Fruit fly (Drosophila melanogaster) whole organism, embryonic: Measurements from ENCODE around the gene mmy.
A peak's percentile ranks its signal among the peaks of the same experiment; 100 is the strongest.

Experiments used
- Abd-B ChIP-seq: fragments of 200-800 bp; sonication (Bioruptor generic); optimal IDR thresholded peaks from 2 replicates; lab custom pipeline; 2018; ENCODE audit warnings: missing biosample characterization, mild to moderate bottlenecking, missing genetic modification characterization, moderate library complexity
- Antp ChIP-seq: fragments of 200-800 bp; sonication (Bioruptor generic); optimal IDR thresholded peaks from 3 replicates; lab custom pipeline; 2016; ENCODE audit warnings: missing biosample characterization, missing genetic modification characterization
- B-H2 ChIP-seq: fragments of 200-800 bp; sonication (Bioruptor generic); optimal IDR thresholded peaks from 2 replicates; lab custom pipeline; 2018; ENCODE audit warnings: missing biosample characterization, mild to moderate bottlenecking, missing genetic modification characterization
- CG11093 ChIP-seq: fragments of 200-800 bp; sonication (Bioruptor generic); IDR thresholded peaks from 3 replicates; pipeline ENCODE4 v1.3.6; 2022; ENCODE audit warnings: missing biosample characterization, missing genetic modification characterization
- CG1233 ChIP-seq: fragments of 200-800 bp; sonication (Bioruptor generic); optimal IDR thresholded peaks from 4 replicates; lab custom pipeline; 2018; ENCODE audit warnings: missing biosample characterization, mild to moderate bottlenecking, missing genetic modification characterization
- CG12942 ChIP-seq: fragments of 200-800 bp; sonication (Bioruptor generic); optimal IDR thresholded peaks from 3 replicates; lab custom pipeline; 2016; ENCODE audit warnings: missing biosample characterization, missing genetic modification characterization
- CG14860 ChIP-seq: fragments of 200-800 bp; sonication (Bioruptor generic); IDR thresholded peaks from 3 replicates; pipeline ENCODE4 v1.3.6; 2022; ENCODE audit warnings: missing biosample characterization, missing genetic modification characterization; ENCODE audit not compliant: partially characterized antibody
- CG15011 ChIP-seq: fragments of 200-800 bp; sonication (Bioruptor generic); optimal IDR thresholded peaks from 3 replicates; lab custom pipeline; 2018; ENCODE audit warnings: missing biosample characterization, mild to moderate bottlenecking, missing genetic modification characterization
- CG1529 ChIP-seq: fragments of 200-800 bp; sonication (Bioruptor generic); optimal IDR thresholded peaks from 3 replicates; lab custom pipeline; 2018; ENCODE audit warnings: missing biosample characterization, missing genetic modification characterization
- CG17361 ChIP-seq: fragments of 200-800 bp; sonication (Bioruptor generic); IDR thresholded peaks from 3 replicates; pipeline ENCODE4 v1.3.6; 2022; ENCODE audit warnings: missing biosample characterization, missing genetic modification characterization
- CG31388 ChIP-seq: fragments of 200-800 bp; sonication (Bioruptor generic); optimal IDR thresholded peaks from 2 replicates; lab custom pipeline; 2016; ENCODE audit warnings: missing biosample characterization, missing genetic modification characterization
- CG31441 ChIP-seq: fragments of 200-800 bp; sonication (Bioruptor generic); IDR thresholded peaks from 2 replicates; pipeline ENCODE4 v1.3.6; 2022; ENCODE audit warnings: missing biosample characterization, missing genetic modification characterization
- CG33557 ChIP-seq: fragments of 200-800 bp; sonication (Bioruptor generic); optimal IDR thresholded peaks from 2 replicates; lab custom pipeline; 2019; ENCODE audit warnings: missing biosample characterization, mild to moderate bottlenecking, missing genetic modification characterization, moderate library complexity
- CG34422 ChIP-seq: fragments of 200-800 bp; sonication (Bioruptor generic); IDR thresholded peaks from 3 replicates; pipeline ENCODE4 v1.3.6; 2022; ENCODE audit warnings: missing biosample characterization, missing genetic modification characterization
- CG8290 ChIP-seq, 3 experiments: fragments of 200-800 bp; sonication (Bioruptor generic); optimal IDR thresholded peaks; 2 replicates each; lab custom pipeline; 2016 to 2019; ENCODE audit warnings: missing biosample characterization in 3 of 3, missing genetic modification characterization in 3 of 3, mild to moderate bottlenecking in 2 of 3, moderate library complexity in 1 of 3
- CG8924 ChIP-seq: fragments of 200-800 bp; optimal IDR thresholded peaks from 3 replicates; lab custom pipeline; 2019; ENCODE audit warnings: missing biosample characterization, mild to moderate bottlenecking, missing genetic modification characterization, moderate library complexity
- CG9609 ChIP-seq: fragments of 200-800 bp; sonication (Bioruptor generic); optimal IDR thresholded peaks from 3 replicates; lab custom pipeline; 2016; ENCODE audit warnings: missing biosample characterization, missing genetic modification characterization
- CoRest ChIP-seq: fragments of 200-800 bp; sonication (Bioruptor generic); optimal IDR thresholded peaks from 3 replicates; lab custom pipeline; 2018; ENCODE audit warnings: missing biosample characterization, mild to moderate bottlenecking, missing genetic modification characterization, moderate library complexity
- Dbx ChIP-seq: fragments of 200-800 bp; sonication (Bioruptor generic); IDR thresholded peaks from 3 replicates; pipeline ENCODE4 v1.3.6; 2022; ENCODE audit warnings: missing biosample characterization, missing genetic modification characterization
- Doc3 ChIP-seq: fragments of 200-800 bp; sonication (Bioruptor generic); IDR thresholded peaks from 3 replicates; pipeline ENCODE4 v1.3.6; 2022; ENCODE audit warnings: missing biosample characterization, missing genetic modification characterization; ENCODE audit not compliant: partially characterized antibody
- E2f1 ChIP-seq: fragments of 200-800 bp; sonication (Bioruptor generic); IDR thresholded peaks from 2 replicates; pipeline ENCODE4 v1.3.6; 2022; ENCODE audit warnings: missing biosample characterization, missing genetic modification characterization
- E2f2 ChIP-seq: fragments of 200-800 bp; sonication (Bioruptor generic); IDR thresholded peaks from 2 replicates; pipeline ENCODE4 v1.3.6; 2022; ENCODE audit warnings: missing biosample characterization, missing genetic modification characterization
- Ets97D ChIP-seq: fragments of 200-800 bp; sonication (Bioruptor generic); optimal IDR thresholded peaks from 3 replicates; lab custom pipeline; 2016; ENCODE audit warnings: missing biosample characterization, missing genetic modification characterization
- H15 ChIP-seq: fragments of 200-800 bp; sonication (Bioruptor generic); IDR thresholded peaks from 3 replicates; pipeline ENCODE4 v1.3.6; 2022; ENCODE audit warnings: missing biosample characterization, missing genetic modification characterization
- HLH3B ChIP-seq: fragments of 200-800 bp; sonication (Bioruptor generic); IDR thresholded peaks from 2 replicates; pipeline ENCODE4 v1.3.6; 2022; ENCODE audit warnings: missing biosample characterization, missing genetic modification characterization
- HLHmδ ChIP-seq: fragments of 200-800 bp; sonication (Bioruptor generic); optimal IDR thresholded peaks from 2 replicates; lab custom pipeline; 2018; ENCODE audit warnings: missing biosample characterization, mild to moderate bottlenecking, missing genetic modification characterization, moderate library complexity
- Lim3 ChIP-seq: fragments of 200-800 bp; sonication (Bioruptor generic); IDR thresholded peaks from 2 replicates; pipeline ENCODE4 v1.3.6; 2022; ENCODE audit warnings: missing biosample characterization, missing genetic modification characterization
- MESR4 ChIP-seq: fragments of 200-800 bp; sonication (Bioruptor generic); optimal IDR thresholded peaks from 2 replicates; lab custom pipeline; 2018; ENCODE audit warnings: missing biosample characterization, mild to moderate bottlenecking, missing genetic modification characterization, moderate library complexity
- Nf-YB ChIP-seq: fragments of 200-800 bp; sonication (Bioruptor generic); optimal IDR thresholded peaks from 3 replicates; lab custom pipeline; 2019; ENCODE audit warnings: missing biosample characterization, mild to moderate bottlenecking, missing genetic modification characterization, moderate library complexity
- PHDP ChIP-seq: fragments of 200-800 bp; sonication (Bioruptor generic); optimal IDR thresholded peaks from 3 replicates; lab custom pipeline; 2018; ENCODE audit warnings: missing biosample characterization, mild to moderate bottlenecking, missing genetic modification characterization, moderate library complexity
- Tbp ChIP-seq: fragments of >200 bp; optimal IDR thresholded peaks from 2 replicates; lab custom pipeline; 2018; ENCODE audit warnings: missing biosample characterization, missing genetic modification characterization
- Usf ChIP-seq: fragments of 200-800 bp; sonication (Bioruptor generic); optimal IDR thresholded peaks from 2 replicates; lab custom pipeline; 2017; ENCODE audit warnings: missing genotype, missing biosample characterization, missing genetic modification characterization
- abd-A ChIP-seq: fragments of 200-800 bp; sonication (Bioruptor generic); optimal IDR thresholded peaks from 3 replicates; lab custom pipeline; 2019; ENCODE audit warnings: missing biosample characterization, mild to moderate bottlenecking, missing genetic modification characterization, moderate library complexity
- aop ChIP-seq: fragments of 200-800 bp; sonication (Bioruptor generic); IDR thresholded peaks from 2 replicates; pipeline ENCODE4 v1.3.6; 2022; ENCODE audit warnings: missing biosample characterization, missing genetic modification characterization
- caup ChIP-seq: fragments of 200-800 bp; sonication (Bioruptor generic); optimal IDR thresholded peaks from 3 replicates; lab custom pipeline; 2017; ENCODE audit warnings: missing biosample characterization, mild to moderate bottlenecking, missing genetic modification characterization, moderate library complexity; ENCODE audit not compliant: severe bottlenecking
- dan ChIP-seq: fragments of 200-800 bp; sonication (Bioruptor generic); IDR thresholded peaks from 2 replicates; pipeline ENCODE4 v1.3.6; 2022; ENCODE audit warnings: missing biosample characterization, missing genetic modification characterization
- dysf ChIP-seq: fragments of 200-800 bp; sonication (Bioruptor generic); IDR thresholded peaks from 3 replicates; pipeline ENCODE4 v1.3.6; 2022; ENCODE audit warnings: missing biosample characterization, missing genetic modification characterization
- fd96Cb ChIP-seq: fragments of 200-800 bp; sonication (Bioruptor generic); optimal IDR thresholded peaks from 2 replicates; lab custom pipeline; 2018; ENCODE audit warnings: missing biosample characterization, mild to moderate bottlenecking, missing genetic modification characterization, moderate library complexity
- hb ChIP-seq: fragments of 200-800 bp; sonication (Bioruptor generic); IDR thresholded peaks from 3 replicates; pipeline ENCODE4 v1.3.6; 2022; ENCODE audit warnings: missing biosample characterization, missing genetic modification characterization; ENCODE audit not compliant: partially characterized antibody
- insv ChIP-seq, 2 experiments: fragments of 200-800 bp; sonication (Bioruptor generic); optimal IDR thresholded peaks; 3 replicates each; lab custom pipeline; 2016 to 2018; ENCODE audit warnings: missing biosample characterization in 2 of 2, missing genetic modification characterization in 2 of 2
- kni ChIP-seq: fragments of 200-800 bp; sonication (Bioruptor generic); optimal IDR thresholded peaks from 3 replicates; lab custom pipeline; 2017; ENCODE audit warnings: mild to moderate bottlenecking, missing biosample characterization, missing genetic modification reagents, missing genetic modification characterization
- maf-S ChIP-seq: fragments of 200-800 bp; sonication (Bioruptor generic); optimal IDR thresholded peaks from 2 replicates; lab custom pipeline; 2016; ENCODE audit warnings: missing biosample characterization, missing genetic modification characterization
- nom ChIP-seq: fragments of 200-800 bp; sonication (Bioruptor generic); optimal IDR thresholded peaks from 2 replicates; lab custom pipeline; 2017; ENCODE audit warnings: missing biosample characterization, missing genetic modification characterization, mild to moderate bottlenecking, moderate library complexity, missing genetic modification reagents
- rib ChIP-seq: fragments of 200-800 bp; sonication (Bioruptor generic); IDR thresholded peaks from 2 replicates; pipeline ENCODE4 v1.3.6; 2022; ENCODE audit warnings: missing biosample characterization, missing genetic modification characterization
- scrt ChIP-seq: fragments of 200-800 bp; sonication (Bioruptor generic); optimal IDR thresholded peaks from 2 replicates; lab custom pipeline; 2018; ENCODE audit warnings: missing biosample characterization, mild to moderate bottlenecking, missing genetic modification characterization, moderate library complexity
- sens ChIP-seq: fragments of 200-800 bp; sonication (Bioruptor generic); peaks from one replicate; lab custom pipeline; 2016; ENCODE audit warnings: missing biosample characterization, missing genetic modification characterization
- shn ChIP-seq: fragments of 200-800 bp; sonication (Bioruptor generic); optimal IDR thresholded peaks from 3 replicates; lab custom pipeline; 2016; ENCODE audit warnings: missing biosample characterization, missing genetic modification characterization
- stwl ChIP-seq: fragments of 200-800 bp; sonication (Bioruptor generic); optimal IDR thresholded peaks from 3 replicates; lab custom pipeline; 2018; ENCODE audit warnings: missing biosample characterization, mild to moderate bottlenecking, missing genetic modification characterization, moderate library complexity
- tio ChIP-seq: fragments of 200-800 bp; sonication (Bioruptor generic); optimal IDR thresholded peaks from 2 replicates; lab custom pipeline; 2017; ENCODE audit warnings: missing biosample characterization, missing genetic modification characterization, inconsistent platforms

mmy gene

dm6 chr2L:6479226-6479906, 5.7 kb upstream of the mmy start (continued):
- TF ChIP-seq tio (GFP tag; lab: Kevin White, UChicago) (no peak), CG33557 (peak; percentile 33), fd96Cb (tag; lab: Kevin White, UChicago) (no peak), CG8924 (peak; percentile 97), CG9609 (GFP tag; lab: Kevin White, UChicago) (no peak), MESR4 (no peak), Antp (GFP tag; lab: Kevin White, UChicago) (no peak), shn (no peak), Tbp (GFP tag; lab: Kevin White, UChicago) (no peak), caup (peak; percentile 77), CG11093 (no peak), Usf (GFP tag; lab: Kevin White, UChicago) (no peak), aop (GFP tag; lab: Robert Waterston, UW) (no peak), hb (GFP tag; lab: Robert Waterston, UW) (no peak), E2f2 (GFP tag; lab: Robert Waterston, UW) (peak; percentile 27), H15 (no peak), dysf (GFP tag; lab: Robert Waterston, UW) (peak; percentile 21; the same call in 1 of the 3 replicates), E2f1 (GFP tag; lab: Robert Waterston, UW) (no peak), dan (GFP tag; lab: Robert Waterston, UW) (no peak), insv (GFP tag; optimal IDR thresholded peaks at IDR 0.05; lab: Kevin White, UChicago) (peak in 1 of 2 experiments; percentile 28), sens (GFP tag; lab: Kevin White, UChicago) (peak; percentile 94), CG12942 (GFP tag; lab: Kevin White, UChicago) (no peak), kni (GFP tag; lab: Kevin White, UChicago) (peak; percentile 70), CG17361 (GFP tag; lab: Robert Waterston, UW) (peak; percentile 9; the same call in 1 of the 3 replicates), CG8290 (GFP tag; optimal IDR thresholded peaks at IDR 0.05; lab: Kevin White, UChicago) (no peak), CG8290 (tag; optimal IDR thresholded peaks at IDR 0.05; lab: Kevin White, UChicago) (peak; percentile 46 to 83), nom (GFP tag; lab: Kevin White, UChicago) (peak; percentile 47), scrt (GFP tag; lab: Kevin White, UChicago) (peak; percentile 97), CG1233 (peak; percentile 63), abd-A (tag; lab: Kevin White, UChicago) (peak; percentile 62), HLHmδ (peak; percentile 34), B-H2 (GFP tag; lab: Kevin White, UChicago) (peak; percentile 51), CG14860 (GFP tag; lab: Robert Waterston, UW) (no peak), rib (GFP tag; lab: Robert Waterston, UW) (no peak), HLH3B (GFP tag; lab: Robert Waterston, UW) (no peak), CG34422 (GFP tag; lab: Robert Waterston, UW) (peak; percentile 14; the same call in 1 of the 3 replicates), CG31388 (no peak), stwl (tag; lab: Kevin White, UChicago) (peak; percentile 33), Abd-B (GFP tag; lab: Kevin White, UChicago) (no peak), Lim3 (GFP tag; lab: Robert Waterston, UW) (no peak), CG31441 (0 out of 2 replicates have a peak, but pooled peaks have one; percentile 19), Doc3 (GFP tag; lab: Robert Waterston, UW) (no peak), CG1529 (GFP tag; lab: Kevin White, UChicago) (peak; percentile 19), Dbx (GFP tag; lab: Robert Waterston, UW) (no peak), PHDP (peak; percentile 55), Ets97D (no peak), CoRest (tag; lab: Kevin White, UChicago) (no peak), maf-S (GFP tag; lab: Kevin White, UChicago) (no peak), Nf-YB (GFP tag; lab: Kevin White, UChicago) (no peak), CG15011 (peak; percentile 34)
